Worm (Caenorhabditis elegans): ENCODE results near the gene T10D4.6.
"Not testable (repeated sequence)": the region's sequence is repeated elsewhere in the genome, so short reads cannot be mapped to it uniquely, and the experiment has no call there.

T10D4.6 gene

DNA sequence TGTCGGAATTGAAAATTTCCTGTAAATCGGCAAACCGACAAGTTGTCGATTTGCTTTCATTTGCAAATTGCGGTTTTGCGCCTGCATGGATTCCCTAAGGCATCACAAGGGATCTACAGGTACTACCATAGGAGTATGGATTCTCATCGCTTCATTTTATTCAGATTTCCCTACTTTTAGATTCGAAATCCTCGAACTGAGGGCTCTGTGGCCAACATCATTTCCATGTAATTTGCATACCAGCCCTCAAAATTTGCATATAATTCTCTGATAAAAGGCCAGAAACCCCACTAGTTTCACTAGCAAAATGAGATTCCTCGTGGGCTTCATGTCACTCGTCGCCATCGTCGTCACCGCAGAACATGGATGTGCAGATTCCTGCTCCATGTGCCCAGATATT, 6.8 kb upstream of the T10D4.6 start, which contains the start of gene Y25C1A.2:
TSS of gene Y25C1A.2 (plus strand) at position 301 of the 400 bp plus-strand sequence.
- no peak for TF ChIP-seq unc-62 (GFP tag; optimal IDR thresholded peaks at IDR 0.05)

DNA sequence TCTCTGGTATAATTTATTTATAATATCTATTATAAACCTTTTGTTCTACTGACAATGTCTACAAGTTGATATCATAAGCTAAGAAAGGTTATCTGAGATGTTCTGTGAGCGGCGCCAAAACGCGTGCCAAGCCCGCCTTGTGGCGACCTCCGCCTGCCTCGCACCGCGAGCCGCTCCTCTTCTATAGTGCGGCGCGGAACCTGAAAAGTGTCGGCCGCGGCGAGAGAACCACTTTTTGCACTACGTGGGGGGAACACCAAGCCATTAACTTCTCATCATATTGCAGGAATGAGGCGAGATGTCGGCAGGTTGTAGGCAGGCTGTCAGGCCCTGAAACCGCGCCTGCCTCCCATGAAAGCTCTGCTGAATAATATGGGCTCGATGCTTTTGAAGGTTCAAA, 5.8 kb upstream of the T10D4.6 start:
- TF ChIP-seq unc-62 (GFP tag; optimal IDR thresholded peaks at IDR 0.05) = no peak

ce11 chrII:3113934-3114333, 5.2 kb upstream of the T10D4.6 start, which contains the start of gene clec-123:
TSS of gene clec-123 (plus strand) at chrII:3114234.
- TF ChIP-seq unc-62 (GFP tag; optimal IDR thresholded peaks at IDR 0.05) = no peak

DNA sequence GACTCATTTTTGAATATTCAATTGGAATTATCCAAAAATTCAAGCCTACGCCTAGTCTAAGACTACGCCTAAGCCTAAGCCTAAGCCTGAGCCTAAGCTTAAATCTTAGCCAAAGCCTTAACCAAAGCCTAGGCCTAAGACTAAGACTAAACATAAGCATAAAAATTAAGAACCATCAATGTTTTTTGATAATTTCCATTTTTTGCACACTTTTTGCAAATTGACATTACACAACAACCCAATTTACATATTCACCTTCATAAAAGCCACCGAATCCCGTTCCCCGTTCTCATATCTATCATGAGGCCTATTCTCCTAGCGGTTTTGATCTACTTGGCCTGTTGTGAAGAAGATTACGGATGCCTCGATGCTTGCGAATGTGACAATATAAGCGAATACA, 1.7 kb upstream of the T10D4.6 start, which contains the start of gene T10D4.7:
TSS of gene T10D4.7 (plus strand) at position 301 of the 400 bp plus-strand sequence.
- no peak for TF ChIP-seq unc-62 (GFP tag; optimal IDR thresholded peaks at IDR 0.05)

ce11 chrII:3123206-3123605, 4.1 kb downstream of the T10D4.6 start, which contains the start of gene srh-71:
TSS of gene srh-71 (plus strand) at chrII:3123506.
- no peak for TF ChIP-seq unc-62 (GFP tag; optimal IDR thresholded peaks at IDR 0.05)

DNA sequence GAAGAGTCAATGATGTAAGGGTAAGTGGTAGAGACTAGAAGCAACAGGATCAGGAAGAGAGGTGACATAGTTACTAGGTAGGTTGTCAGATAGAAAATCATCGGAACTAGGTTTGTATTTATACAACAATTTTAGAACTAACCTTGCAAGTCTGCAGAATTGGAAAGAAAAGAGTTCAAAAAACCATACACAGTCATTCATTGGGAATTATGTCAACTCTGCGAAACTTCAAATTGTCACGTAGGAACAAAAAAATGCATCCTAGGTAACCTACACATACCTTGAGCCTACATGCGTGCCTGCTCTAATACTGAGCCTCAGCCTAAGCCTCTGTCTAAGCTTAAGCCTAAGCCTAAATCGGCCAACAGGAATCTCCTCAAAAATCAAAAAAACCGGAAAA, 7.2 kb downstream of the T10D4.6 start, which contains the start of gene ins-19:
TSS of gene ins-19 (minus strand) at position 101 of the 400 bp plus-strand sequence.
- TF ChIP-seq unc-62 (GFP tag; optimal IDR thresholded peaks at IDR 0.05) = no peak

- not testable (repeated sequence) for TF ChIP-seq unc-62 (GFP tag; optimal IDR thresholded peaks at IDR 0.05)
Measured at ce11 chrII:3126741-3127140, 7.6 kb downstream of the T10D4.6 start, which contains the start of gene ins-31. TSS of gene ins-31 (plus strand) at chrII:3127041.

DNA sequence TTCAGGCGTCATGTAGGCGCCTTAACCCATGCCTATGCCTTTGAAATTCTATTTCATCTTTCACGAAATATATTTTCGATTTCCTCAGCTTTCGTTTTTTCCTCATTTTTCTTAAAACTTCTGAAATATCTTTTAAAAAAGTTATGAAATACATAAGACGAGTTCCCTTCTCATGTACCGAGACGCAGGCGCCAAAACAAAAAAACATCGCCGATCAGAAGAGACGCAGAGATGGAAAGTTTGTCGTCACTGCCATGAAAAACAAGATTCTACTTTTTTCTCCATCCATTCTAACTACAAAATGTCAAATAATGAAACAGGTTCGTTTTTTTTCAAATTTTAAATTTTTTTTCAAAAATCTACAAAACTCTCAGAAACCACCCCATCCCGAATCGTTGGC, 9.9 kb downstream of the T10D4.6 start, which contains the start of gene chil-24:
TSS of gene chil-24 (plus strand) at position 156 of the 400 bp plus-strand sequence.
- TF ChIP-seq unc-62 (GFP tag; optimal IDR thresholded peaks at IDR 0.05) = no peak

- TF ChIP-seq unc-62 (GFP tag; optimal IDR thresholded peaks at IDR 0.05) = no peak
Measured at ce11 chrII:3135293-3135692, 16.2 kb downstream of the T10D4.6 start.

DNA sequence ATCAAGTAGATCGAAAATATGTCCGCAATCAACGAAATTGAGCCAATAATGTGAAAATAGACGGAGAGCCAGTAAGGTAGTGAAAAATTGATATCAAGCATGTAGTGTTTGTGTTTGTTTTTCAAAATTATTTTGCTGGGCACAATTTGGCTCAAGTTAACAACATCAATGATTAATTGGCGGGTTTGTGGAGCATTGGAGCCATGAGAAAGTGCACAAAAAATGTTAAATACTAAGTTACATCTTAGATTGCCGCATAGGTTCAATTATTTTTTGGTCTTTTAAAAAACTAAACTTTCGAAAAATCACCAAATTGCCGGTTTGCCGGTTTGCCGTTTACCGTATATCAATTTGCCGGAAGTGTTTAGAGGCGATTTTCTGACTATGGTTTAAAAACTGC, 18.7 kb downstream of the T10D4.6 start, which contains the start of gene sri-54:
TSS of gene sri-54 (minus strand) at position 101 of the 400 bp plus-strand sequence.
- no peak for TF ChIP-seq unc-62 (GFP tag; optimal IDR thresholded peaks at IDR 0.05)

DNA sequence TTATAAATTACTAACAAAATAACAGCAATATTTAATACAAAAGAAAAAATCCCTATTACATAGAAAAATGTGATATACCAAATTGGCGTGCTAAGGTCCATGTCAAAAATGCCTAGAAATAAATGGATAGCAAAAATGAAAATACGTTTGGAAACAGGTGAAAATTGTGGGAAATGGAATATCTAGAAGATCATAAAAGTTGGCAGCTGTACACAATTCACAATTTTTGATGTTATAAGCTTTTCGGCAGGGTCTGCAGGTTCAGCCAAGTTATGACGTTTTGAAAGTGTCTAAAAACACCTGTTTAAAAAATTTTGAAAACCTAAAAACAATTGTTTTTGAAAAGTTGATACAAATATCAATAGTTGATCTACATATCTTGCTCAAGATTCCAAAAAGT, 23.7 kb downstream of the T10D4.6 start, which contains the start of gene sri-42:
TSS of gene sri-42 (minus strand) at position 101 of the 400 bp plus-strand sequence.
- not testable (repeated sequence) for TF ChIP-seq unc-62 (GFP tag; optimal IDR thresholded peaks at IDR 0.05)

DNA sequence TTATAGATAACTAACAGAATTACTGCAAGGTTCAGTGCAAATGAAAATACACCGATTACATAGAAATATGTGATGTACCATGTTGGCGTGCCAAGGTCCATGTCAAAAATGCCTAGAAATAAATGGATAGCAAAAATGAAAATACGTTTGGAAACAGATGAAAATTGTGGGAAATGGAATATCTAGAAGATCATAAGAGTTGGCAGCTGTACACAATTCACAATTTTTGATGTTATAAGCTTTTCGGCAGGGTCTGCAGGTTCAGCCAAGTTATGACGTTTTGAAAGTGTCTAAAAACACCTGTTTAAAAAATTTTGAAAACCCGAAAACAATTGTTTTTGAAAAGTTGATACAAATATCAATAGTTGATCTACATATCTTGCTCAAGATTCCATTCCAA, 25.4 kb downstream of the T10D4.6 start, which contains the start of gene sri-43:
TSS of gene sri-43 (minus strand) at position 101 of the 400 bp plus-strand sequence.
- TF ChIP-seq unc-62 (GFP tag; optimal IDR thresholded peaks at IDR 0.05) = not testable (repeated sequence)

- TF ChIP-seq unc-62 (GFP tag; optimal IDR thresholded peaks at IDR 0.05) = no peak
Measured at ce11 chrII:3145842-3146241, 26.7 kb downstream of the T10D4.6 start, which contains the start of gene T10D4.15. TSS of gene T10D4.15 (plus strand) at chrII:3146142.

- TF ChIP-seq unc-62 (GFP tag; optimal IDR thresholded peaks at IDR 0.05) = no peak
Measured at ce11 chrII:3148404-3148803, 29.3 kb downstream of the T10D4.6 start.

DNA sequence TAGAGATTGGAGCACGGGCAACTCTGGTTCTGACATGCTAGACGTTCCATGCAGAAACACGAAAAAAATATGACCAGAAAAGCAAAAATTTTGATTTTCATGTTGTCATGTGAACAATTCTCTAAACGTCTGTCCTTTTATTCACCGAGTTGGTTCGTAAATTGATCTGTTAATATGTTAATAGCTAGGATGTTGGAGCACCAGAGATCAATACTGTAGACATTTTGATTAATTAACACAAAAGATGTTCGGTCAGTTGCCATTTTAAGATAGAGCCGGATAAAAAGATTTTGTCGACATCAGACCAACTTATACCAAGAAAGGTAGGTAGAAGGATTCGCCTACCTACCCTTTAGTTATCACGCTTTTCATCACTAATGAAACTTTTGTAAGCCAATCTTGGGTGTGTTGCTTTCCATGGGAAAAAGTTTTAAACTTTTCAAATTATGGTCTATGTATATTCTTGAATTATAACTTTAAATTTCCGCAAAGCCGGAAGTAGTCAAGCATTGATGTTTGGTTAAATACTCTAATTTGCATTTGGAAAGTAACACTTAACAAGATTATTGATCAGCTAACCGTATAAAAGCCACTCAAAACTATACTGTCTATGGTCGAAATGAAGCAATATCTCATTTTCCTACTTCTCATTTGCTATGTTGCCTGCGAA, 30.5 kb downstream of the T10D4.6 start, which contains the start of the genes T10D4.11 and T10D4.1:
TSS of gene T10D4.11 (minus strand) at position 101 of the 670 bp plus-strand sequence.
TSS of gene T10D4.1 (plus strand) at position 620 of the 670 bp plus-strand sequence.
- TF ChIP-seq unc-62 (GFP tag; optimal IDR thresholded peaks at IDR 0.05) = no peak

- no peak for TF ChIP-seq unc-62 (GFP tag; optimal IDR thresholded peaks at IDR 0.05)
Measured at ce11 chrII:3151615-3152014, 32.5 kb downstream of the T10D4.6 start, which contains the start of the genes T10D4.14 and T10D4.19. TSS of gene T10D4.14 (minus strand) at chrII:3151715. TSS of gene T10D4.19 (plus strand) at chrII:3151918.

Measured in whole organism, dauer.